Worm (Caenorhabditis elegans): ENCODE results near the gene sri-21.

DNA sequence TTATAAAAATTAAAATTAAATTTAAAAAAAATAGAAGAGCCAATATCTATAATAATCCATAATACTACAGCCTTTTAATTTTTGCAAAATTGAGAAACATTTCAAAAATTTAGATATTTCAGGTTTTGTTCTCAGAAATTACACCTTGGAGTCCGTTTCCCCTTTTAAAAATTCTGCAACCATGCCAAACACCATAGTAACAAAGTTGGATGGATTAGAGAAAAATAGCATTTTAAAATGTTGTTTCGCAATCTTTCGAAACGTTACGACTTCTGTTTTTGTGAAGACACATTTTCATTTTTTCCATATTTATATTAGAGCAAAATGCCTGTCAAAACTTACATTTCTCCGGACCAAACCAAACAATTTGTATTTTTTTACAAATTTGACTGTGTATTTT, 24.7 kb upstream of the sri-21 start, which contains the start of gene T24A6.7:
- TF ChIP-seq him-1 (tag; optimal IDR thresholded peaks at IDR 0.05) = no peak
- TF ChIP-seq W03F9.2 (tag; optimal IDR thresholded peaks at IDR 0.05) = no peak
- TF ChIP-seq dao-5 (tag; optimal IDR thresholded peaks at IDR 0.05) = no peak
